Fruit fly (Drosophila melanogaster): ENCODE data around the gene CG42367.

The CG42367 gene

DNA sequence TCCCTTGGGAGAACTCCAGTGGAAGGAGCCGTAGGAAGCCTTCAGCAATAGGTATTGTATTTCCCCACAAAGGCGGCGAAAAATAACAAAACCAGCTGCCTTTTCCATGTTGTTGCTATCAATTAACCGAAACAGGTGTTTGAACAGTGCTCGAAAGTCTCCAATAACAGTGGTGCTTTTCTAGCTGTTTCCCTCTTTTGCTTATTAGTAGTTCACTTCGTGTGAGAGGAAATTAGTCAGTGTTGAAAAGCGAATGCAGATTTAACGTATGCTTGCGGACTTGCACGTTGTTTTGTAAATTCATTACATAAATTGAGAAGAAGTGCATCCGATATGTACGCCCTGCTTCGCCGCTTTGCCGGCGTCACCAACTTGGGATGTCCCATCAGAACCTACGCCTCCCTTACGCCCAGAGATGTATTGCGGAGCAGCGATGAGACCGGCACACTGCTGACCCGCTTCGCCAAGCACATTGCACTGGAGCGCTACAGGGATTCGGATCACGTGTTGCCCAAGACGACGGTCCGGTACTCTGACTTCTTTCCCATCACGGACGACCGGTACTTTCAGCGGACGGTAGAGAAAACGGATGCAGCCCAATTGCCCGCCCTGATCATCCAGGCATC is 8.4 kb downstream of the CG42367 start, which contains the start of the genes Datp and CG4619 (continued):
- TF ChIP-seq CG17829 (tag; optimal IDR thresholded peaks at IDR 0.05), result no peak
- TF ChIP-seq CG42726 (GFP tag; IDR thresholded peaks at IDR 0.05; ENCODE audit: partially characterized antibody), result no peak
- no peak for TF ChIP-seq CG15696 (tag; optimal IDR thresholded peaks at IDR 0.05)
- TF ChIP-seq Oli (tag; optimal IDR thresholded peaks at IDR 0.05), result no peak
- TF ChIP-seq CG17912 (GFP tag; optimal IDR thresholded peaks at IDR 0.05), result peak; percentile 56
- no peak for TF ChIP-seq sima (GFP tag; optimal IDR thresholded peaks at IDR 0.05)
- TF ChIP-seq dpn (GFP tag; optimal IDR thresholded peaks at IDR 0.05), result peak; percentile 63 to 66
- TF ChIP-seq CG16779 (GFP tag; IDR thresholded peaks at IDR 0.05), result no peak
- no peak for TF ChIP-seq eyg (GFP tag; optimal IDR thresholded peaks at IDR 0.05)
- no peak for TF ChIP-seq CkIIα-i1 (GFP tag; IDR thresholded peaks at IDR 0.05)
- TF ChIP-seq C15 (GFP tag; IDR thresholded peaks at IDR 0.05), result no peak
- no peak for TF ChIP-seq CG8765 (GFP tag; IDR thresholded peaks at IDR 0.05)
- TF ChIP-seq Bdp1 (GFP tag; optimal IDR thresholded peaks at IDR 0.05), result peak; percentile 48
- TF ChIP-seq sim (GFP tag; IDR thresholded peaks at IDR 0.05), result no peak
- TF ChIP-seq CG1233 (GFP tag; optimal IDR thresholded peaks at IDR 0.05), result no peak
- TF ChIP-seq CG10654 (GFP tag; optimal IDR thresholded peaks at IDR 0.05), result peak; percentile 12
- TF ChIP-seq Neu2 (GFP tag; optimal IDR thresholded peaks at IDR 0.05; ENCODE audit: borderline replicate concordance), result peak; percentile 50
- no peak for TF ChIP-seq CG2678 (tag; optimal IDR thresholded peaks at IDR 0.05)
- TF ChIP-seq Xrp1 (GFP tag; IDR thresholded peaks at IDR 0.05), result peak; percentile 31; the same call in 1 of the 2 replicates
- TF ChIP-seq Meics (GFP tag; optimal IDR thresholded peaks at IDR 0.05), result peak; percentile 39
- TF ChIP-seq NC2β (GFP tag; optimal IDR thresholded peaks at IDR 0.05), result peak; percentile 22
- peak; percentile 39 for TF ChIP-seq phol (tag; optimal IDR thresholded peaks at IDR 0.05)
- TF ChIP-seq CG10979 (tag; optimal IDR thresholded peaks at IDR 0.05), result peak; percentile 6
- TF ChIP-seq CG16813 (GFP tag; IDR thresholded peaks at IDR 0.05; ENCODE audit: partially characterized antibody), result no peak
- no peak for TF ChIP-seq CG10959 (GFP tag; IDR thresholded peaks at IDR 0.05)
- peak; percentile 36 for TF ChIP-seq CG3995 (GFP tag; optimal IDR thresholded peaks at IDR 0.05)
- TF ChIP-seq Kr (GFP tag; optimal IDR thresholded peaks at IDR 0.05), result no peak
- no peak for TF ChIP-seq Hr51 (GFP tag; optimal IDR thresholded peaks at IDR 0.05)
- TF ChIP-seq ato (GFP tag; IDR thresholded peaks at IDR 0.05; ENCODE audit: partially characterized antibody), result no peak
- no peak for TF ChIP-seq kay (GFP tag; optimal IDR thresholded peaks at IDR 0.05)
- no peak for TF ChIP-seq CG14965 (GFP tag; optimal IDR thresholded peaks at IDR 0.05; ENCODE audit: borderline replicate concordance)
- no peak for TF ChIP-seq CG15011 (GFP tag; optimal IDR thresholded peaks at IDR 0.05)
- no peak for TF ChIP-seq hkb (optimal IDR thresholded peaks at IDR 0.05)
- no peak for TF ChIP-seq hkb (GFP tag; IDR thresholded peaks at IDR 0.05)
- peak in 1 of 2 experiments; percentile 15 for TF ChIP-seq Trl (optimal IDR thresholded peaks at IDR 0.05)
- TF ChIP-seq Trl (GFP tag; optimal IDR thresholded peaks at IDR 0.05), result peak; percentile 64
- no peak for TF ChIP-seq odd (GFP tag; optimal IDR thresholded peaks at IDR 0.05)
- no peak for TF ChIP-seq eve (GFP tag; optimal IDR thresholded peaks at IDR 0.05)
- no peak for TF ChIP-seq Abd-B (GFP tag; optimal IDR thresholded peaks at IDR 0.05)
- TF ChIP-seq p53 (GFP tag; optimal IDR thresholded peaks at IDR 0.05), result no peak
- no peak for TF ChIP-seq CG9727 (GFP tag; optimal IDR thresholded peaks at IDR 0.05)
- TF ChIP-seq CG11560 (tag; IDR thresholded peaks at IDR 0.05), result no peak
- TF ChIP-seq CG32532 (GFP tag; IDR thresholded peaks at IDR 0.05), result no peak
- no peak for TF ChIP-seq dimm (GFP tag; IDR thresholded peaks at IDR 0.05)
- no peak for TF ChIP-seq hbn (GFP tag; IDR thresholded peaks at IDR 0.05; ENCODE audit: partially characterized antibody)
- TF ChIP-seq tna (GFP tag; IDR thresholded peaks at IDR 0.05; ENCODE audit: partially characterized antibody), result no peak
- peak; percentile 40 for TF ChIP-seq CG4404 (GFP tag; IDR thresholded peaks at IDR 0.05)
- TF ChIP-seq CG33557 (GFP tag; optimal IDR thresholded peaks at IDR 0.05), result no peak
- TF ChIP-seq Atf6 (GFP tag; IDR thresholded peaks at IDR 0.05), result no peak
- TF ChIP-seq Rx (GFP tag; IDR thresholded peaks at IDR 0.05), result no peak
- TF ChIP-seq Max (GFP tag; optimal IDR thresholded peaks at IDR 0.05), result peak; percentile 46

Measured in whole organism, embryonic.